Worm (Caenorhabditis elegans) whole organism, dauer: ENCODE measurements around the gene best-2.

ENCODE experiments used
- unc-62 ChIP-seq: sonication (generic microtip); optimal IDR thresholded peaks from 2 replicates; lab custom pipeline; 2017; ENCODE audit warnings: missing biosample characterization, missing genetic modification reagents, missing genetic modification characterization

best-2 gene

DNA sequence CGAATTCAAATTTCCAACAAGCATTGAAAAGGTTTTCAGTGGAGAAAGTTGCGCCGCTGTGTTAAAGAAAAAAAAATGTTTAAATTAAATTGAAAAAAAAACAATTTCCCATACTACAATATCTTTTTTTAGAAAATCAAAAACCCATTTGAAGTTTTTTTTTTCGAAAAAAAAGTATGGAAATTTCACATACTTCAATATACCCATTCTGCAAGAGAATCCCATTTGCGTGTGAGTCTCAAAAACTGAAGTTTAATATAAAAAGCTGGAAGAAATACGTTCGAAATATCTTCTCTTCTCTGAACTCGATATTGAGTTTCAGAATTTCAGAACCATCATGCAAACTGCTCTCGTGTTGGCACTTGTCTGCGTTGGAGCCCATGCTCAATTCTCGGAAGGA lies 42.7 kb downstream of the best-2 start, which contains the start of gene scl-7:
TSS of gene scl-7 (plus strand) at position 301 of the 400 bp plus-strand sequence.
- TF ChIP-seq unc-62 (GFP tag; lab: Kevin White, UChicago), result no peak

DNA sequence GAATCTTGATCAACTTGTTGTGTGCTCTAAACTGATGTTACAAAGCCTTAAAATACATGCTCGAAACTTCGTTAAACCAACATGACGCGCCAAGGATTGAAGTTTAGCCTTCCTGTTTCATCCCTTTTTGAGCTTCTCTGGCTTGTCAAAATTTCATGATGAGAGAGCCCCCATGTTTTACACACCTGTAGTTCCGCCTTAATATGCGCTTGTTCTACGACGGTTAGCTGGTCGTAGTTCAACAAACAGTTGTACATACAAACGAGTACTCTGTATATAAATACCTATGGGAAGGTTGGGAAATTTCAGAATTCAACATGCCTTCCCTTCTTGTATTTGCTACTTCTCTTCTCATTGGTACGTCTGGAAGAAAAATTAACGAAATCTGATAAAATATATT lies 44.4 kb downstream of the best-2 start, which contains the start of gene scl-6:
TSS of gene scl-6 (plus strand) at position 301 of the 400 bp plus-strand sequence.
- no peak for TF ChIP-seq unc-62 (GFP tag; lab: Kevin White, UChicago)

- TF ChIP-seq unc-62 (GFP tag; lab: Kevin White, UChicago), result no peak
These were observed 45.7 kb downstream of the best-2 start, which contains the start of gene col-131 for ce11 chrIV:13067200-13067599. Gene col-131 (minus strand): TSS chrIV:13067300.

ce11 chrIV:13066044-13066443 lies 46.8 kb downstream of the best-2 start:
- TF ChIP-seq unc-62 (GFP tag; lab: Kevin White, UChicago), result no peak

- no peak for TF ChIP-seq unc-62 (GFP tag; lab: Kevin White, UChicago)
These were observed 49.2 kb downstream of the best-2 start, which contains the start of gene scl-5 for ce11 chrIV:13063714-13064113. Gene scl-5 (plus strand): TSS chrIV:13064014.
